Fruit fly (Drosophila melanogaster) whole organism, embryonic: ENCODE measurements around the gene Ucp4A.

Experiments
- Abd-B ChIP-seq: fragments of 200-800 bp; sonication (Bioruptor generic); optimal IDR thresholded peaks from 2 replicates; lab custom pipeline; 2018; ENCODE audit warnings: missing biosample characterization, mild to moderate bottlenecking, missing genetic modification characterization, moderate library complexity
- Awh ChIP-seq: fragments of 200-800 bp; sonication (Bioruptor generic); IDR thresholded peaks from 2 replicates; pipeline ENCODE4, ENCODE4 v1.3.6; 2022; ENCODE audit warnings: missing biosample characterization, missing genetic modification characterization
- C15 ChIP-seq: fragments of 200-800 bp; sonication (Bioruptor generic); IDR thresholded peaks from 3 replicates; pipeline ENCODE4 v1.3.6; 2022; ENCODE audit warnings: missing biosample characterization, missing genetic modification characterization
- CG10147 ChIP-seq: fragments of 200-800 bp; sonication (Bioruptor generic); optimal IDR thresholded peaks from 2 replicates; lab custom pipeline; 2019; ENCODE audit warnings: missing biosample characterization, mild to moderate bottlenecking, missing genetic modification characterization, moderate library complexity
- CG10366 ChIP-seq: fragments of 200-800 bp; sonication (Bioruptor generic); IDR thresholded peaks from 2 replicates; pipeline ENCODE4 v1.3.6; 2022; ENCODE audit warnings: missing biosample characterization, missing genetic modification characterization
- CG10565 ChIP-seq: fragments of 200-800 bp; sonication (Bioruptor generic); optimal IDR thresholded peaks from 3 replicates; lab custom pipeline; 2016; ENCODE audit warnings: missing biosample characterization, mild to moderate bottlenecking, missing genetic modification characterization
- CG11398 ChIP-seq: fragments of 200-800 bp; sonication (Bioruptor generic); optimal IDR thresholded peaks from 2 replicates; lab custom pipeline; 2016; ENCODE audit warnings: missing biosample characterization, missing genetic modification characterization
- CG14710 ChIP-seq: fragments of 200-800 bp; sonication (Bioruptor generic); optimal IDR thresholded peaks from 3 replicates; lab custom pipeline; 2019; ENCODE audit warnings: missing biosample characterization, mild to moderate bottlenecking, missing genetic modification characterization, moderate library complexity
- CG1529 ChIP-seq: fragments of 200-800 bp; sonication (Bioruptor generic); optimal IDR thresholded peaks from 3 replicates; lab custom pipeline; 2018; ENCODE audit warnings: missing biosample characterization, missing genetic modification characterization
- CG15601 ChIP-seq: fragments of 200-800 bp; sonication (Bioruptor generic); optimal IDR thresholded peaks from 3 replicates; lab custom pipeline; 2019; ENCODE audit warnings: missing biosample characterization, mild to moderate bottlenecking, missing genetic modification characterization, moderate library complexity
- CG2116 ChIP-seq: fragments of 200-800 bp; sonication (Bioruptor generic); optimal IDR thresholded peaks from 3 replicates; lab custom pipeline; 2018; ENCODE audit warnings: missing biosample characterization, mild to moderate bottlenecking, missing genetic modification characterization
- CG30403 ChIP-seq: fragments of 200-800 bp; sonication (Bioruptor generic); optimal IDR thresholded peaks from 3 replicates; lab custom pipeline; 2016; ENCODE audit warnings: missing biosample characterization, missing genetic modification characterization
- CG31441 ChIP-seq: fragments of 200-800 bp; sonication (Bioruptor generic); IDR thresholded peaks from 2 replicates; pipeline ENCODE4 v1.3.6; 2022; ENCODE audit warnings: missing biosample characterization, missing genetic modification characterization
- CG43689 ChIP-seq: fragments of 200-800 bp; sonication (Bioruptor generic); IDR thresholded peaks from 2 replicates; pipeline ENCODE4 v1.3.6; 2022; ENCODE audit warnings: missing biosample characterization, missing genetic modification characterization
- CG4424 ChIP-seq: fragments of 200-800 bp; sonication (Bioruptor generic); optimal IDR thresholded peaks from 3 replicates; lab custom pipeline; 2016; ENCODE audit warnings: missing biosample characterization, missing genetic modification characterization
- CG9727 ChIP-seq: fragments of 200-800 bp; sonication (Bioruptor generic); optimal IDR thresholded peaks from 3 replicates; lab custom pipeline; 2017; ENCODE audit warnings: missing biosample characterization, mild to moderate bottlenecking, missing genetic modification characterization
- CoRest ChIP-seq: fragments of 200-800 bp; sonication (Bioruptor generic); optimal IDR thresholded peaks from 3 replicates; lab custom pipeline; 2018; ENCODE audit warnings: missing biosample characterization, mild to moderate bottlenecking, missing genetic modification characterization, moderate library complexity
- CrebB ChIP-seq: fragments of 200-800 bp; sonication (Bioruptor generic); optimal IDR thresholded peaks from 3 replicates; lab custom pipeline; 2018; ENCODE audit warnings: missing biosample characterization, mild to moderate bottlenecking, missing genetic modification characterization
- Hr51 ChIP-seq, 2 experiments: fragments of 200-800 bp; sonication (Bioruptor generic); optimal IDR thresholded peaks; 2 replicates in 1 of 2; 3 replicates in 1 of 2; lab custom pipeline; 2016 to 2018; ENCODE audit warnings: missing biosample characterization in 2 of 2, missing genetic modification characterization in 2 of 2, mild to moderate bottlenecking in 1 of 2, moderate library complexity in 1 of 2
- Jarid2 ChIP-seq: fragments of 200-800 bp; sonication (Bioruptor generic); optimal IDR thresholded peaks from 3 replicates; lab custom pipeline; 2017; ENCODE audit warnings: mild to moderate bottlenecking, missing biosample characterization, missing genetic modification reagents, missing genetic modification characterization
- Max ChIP-seq: fragments of 200-800 bp; sonication (Bioruptor generic); optimal IDR thresholded peaks from 2 replicates; lab custom pipeline; 2016; ENCODE audit warnings: missing biosample characterization, mild to moderate bottlenecking, missing genetic modification characterization
- Sin3A ChIP-seq: fragments of >200 bp; optimal IDR thresholded peaks from 2 replicates; lab custom pipeline; 2018
- Spps ChIP-seq: fragments of 200-800 bp; sonication (Bioruptor generic); optimal IDR thresholded peaks from 2 replicates; lab custom pipeline; 2018; ENCODE audit warnings: missing biosample characterization, mild to moderate bottlenecking, missing genetic modification characterization
- Ssrp ChIP-seq: fragments of 200-800 bp; sonication (Bioruptor generic); optimal IDR thresholded peaks from 2 replicates; lab custom pipeline; 2018; ENCODE audit warnings: missing biosample characterization, mild to moderate bottlenecking, missing genetic modification characterization, moderate library complexity
- TFAM ChIP-seq: fragments of 200-800 bp; sonication (Bioruptor generic); optimal IDR thresholded peaks from 2 replicates; lab custom pipeline; 2017; ENCODE audit warnings: missing biosample characterization, missing genetic modification characterization, inconsistent platforms
- Tbp ChIP-seq: fragments of >200 bp; optimal IDR thresholded peaks from 2 replicates; lab custom pipeline; 2018; ENCODE audit warnings: missing biosample characterization, missing genetic modification characterization
- Xbp1 ChIP-seq: fragments of 200-800 bp; sonication (Bioruptor generic); optimal IDR thresholded peaks from 3 replicates; lab custom pipeline; 2016; ENCODE audit warnings: missing biosample characterization, mild to moderate bottlenecking, missing genetic modification characterization
- ap ChIP-seq: fragments of 200-800 bp; sonication (Bioruptor generic); IDR thresholded peaks from 2 replicates; pipeline ENCODE4 v1.3.6; 2022; ENCODE audit warnings: missing biosample characterization, missing genetic modification characterization
- ato ChIP-seq: fragments of 200-800 bp; sonication (Bioruptor generic); IDR thresholded peaks from 2 replicates; pipeline ENCODE4 v1.3.6; 2022; ENCODE audit warnings: missing biosample characterization, missing genetic modification characterization; ENCODE audit not compliant: partially characterized antibody
- az2 ChIP-seq: fragments of 200-800 bp; sonication (Bioruptor generic); optimal IDR thresholded peaks from 3 replicates; lab custom pipeline; 2016; ENCODE audit warnings: missing biosample characterization, missing genetic modification characterization
- bsh ChIP-seq, 2 experiments: fragments of 200-800 bp; sonication (Bioruptor generic); optimal IDR thresholded peaks; 2 replicates each; lab custom pipeline; 2017 to 2018; ENCODE audit warnings: mild to moderate bottlenecking in 2 of 2, missing biosample characterization in 2 of 2, missing genetic modification characterization in 2 of 2, moderate library complexity in 1 of 2
- cg ChIP-seq: fragments of 200-800 bp; sonication (Bioruptor generic); optimal IDR thresholded peaks from 3 replicates; lab custom pipeline; 2019; ENCODE audit warnings: missing biosample characterization, mild to moderate bottlenecking, missing genetic modification characterization, moderate library complexity
- croc ChIP-seq: fragments of 200-800 bp; sonication (Bioruptor generic); conservative IDR thresholded peaks from 3 replicates; pipeline ENCODE4 v1.3.6; 2022; ENCODE audit warnings: missing biosample characterization, missing genetic modification characterization
- dmrt11E ChIP-seq: fragments of 200-800 bp; sonication (Bioruptor generic); optimal IDR thresholded peaks from 3 replicates; lab custom pipeline; 2018; ENCODE audit warnings: missing biosample characterization, mild to moderate bottlenecking, missing genetic modification characterization, moderate library complexity
- fd102C ChIP-seq: fragments of 200-800 bp; sonication (Bioruptor generic); optimal IDR thresholded peaks from 2 replicates; lab custom pipeline; 2018; ENCODE audit warnings: missing biosample characterization, mild to moderate bottlenecking, missing genetic modification characterization, moderate library complexity
- gem ChIP-seq: fragments of 200-800 bp; sonication (Bioruptor generic); optimal IDR thresholded peaks from 2 replicates; lab custom pipeline; 2019; ENCODE audit warnings: missing biosample characterization, mild to moderate bottlenecking, missing genetic modification characterization, moderate library complexity
- grau ChIP-seq: fragments of 200-800 bp; optimal IDR thresholded peaks from 3 replicates; lab custom pipeline; 2019; ENCODE audit warnings: missing biosample characterization, mild to moderate bottlenecking, missing genetic modification characterization, moderate library complexity
- lov ChIP-seq, 2 experiments: fragments of 200-800 bp in 1 of 2; fragments of >200 bp in 1 of 2; sonication (Bioruptor generic) in 1 of 2; IDR thresholded peaks in 1 of 2; optimal IDR thresholded peaks in 1 of 2; 2 replicates in 1 of 2; 3 replicates in 1 of 2; pipeline versions ENCODE4 v1.3.6 to Lab custom; 2017 to 2022; ENCODE audit warnings: missing biosample characterization in 1 of 2, missing genetic modification characterization in 1 of 2
- mam ChIP-seq: fragments of 200-800 bp; sonication (Bioruptor generic); optimal IDR thresholded peaks from 3 replicates; lab custom pipeline; 2016; ENCODE audit warnings: missing biosample characterization, missing genetic modification characterization
- nerfin-1 ChIP-seq: fragments of 200-800 bp; sonication (Bioruptor generic); optimal IDR thresholded peaks from 3 replicates; lab custom pipeline; 2019; ENCODE audit warnings: missing biosample characterization, mild to moderate bottlenecking, missing genetic modification characterization, moderate library complexity
- nmo ChIP-seq: fragments of 200-800 bp; sonication (Bioruptor generic); optimal IDR thresholded peaks from 2 replicates; lab custom pipeline; 2018; ENCODE audit warnings: missing biosample characterization, mild to moderate bottlenecking, missing genetic modification characterization, moderate library complexity
- pan ChIP-seq, 4 experiments: fragments of >200 bp in 3 of 4; fragments of 200-800 bp in 1 of 4; sonication (Bioruptor generic) in 1 of 4; optimal IDR thresholded peaks in 3 of 4; IDR thresholded peaks in 1 of 4; 2 replicates each; pipeline versions ENCODE4 v1.3.6 to Lab custom; 2017 to 2022; ENCODE audit warnings: missing biosample characterization in 2 of 4, missing genetic modification characterization in 2 of 4, mixed read lengths in 1 of 4
- pros ChIP-seq: fragments of 200-800 bp; sonication (Bioruptor generic); optimal IDR thresholded peaks from 3 replicates; lab custom pipeline; 2019; ENCODE audit warnings: missing biosample characterization, mild to moderate bottlenecking, missing genetic modification characterization, moderate library complexity
- row ChIP-seq: fragments of 200-800 bp; sonication (Bioruptor generic); IDR thresholded peaks from 3 replicates; pipeline ENCODE4 v1.3.6; 2022; ENCODE audit warnings: missing biosample characterization, missing genetic modification characterization
- sens-2 ChIP-seq: fragments of 200-800 bp; sonication (Bioruptor generic); IDR thresholded peaks from 2 replicates; pipeline ENCODE4 v1.3.6; 2022; ENCODE audit warnings: missing biosample characterization, missing genetic modification characterization
- tx ChIP-seq: fragments of 200-800 bp; sonication (Bioruptor generic); optimal IDR thresholded peaks from 2 replicates; lab custom pipeline; 2016; ENCODE audit warnings: missing biosample characterization, missing genetic modification characterization
- unpg ChIP-seq: fragments of 200-800 bp; sonication (Bioruptor generic); optimal IDR thresholded peaks from 3 replicates; lab custom pipeline; 2018; ENCODE audit warnings: missing biosample characterization, mild to moderate bottlenecking, missing genetic modification characterization, moderate library complexity
- usp ChIP-seq: fragments of >200 bp; optimal IDR thresholded peaks from 2 replicates; lab custom pipeline; 2017; ENCODE audit warnings: missing biosample characterization, missing genetic modification characterization

Gene Ucp4A

dm6 chrX:17799070-17799802 is 45.5 kb upstream of the Ucp4A start (continued):
- peak; percentile 13 for TF ChIP-seq CG10147
- peak in 1 of 2 experiments; percentile 67 for TF ChIP-seq bsh (GFP tag; optimal IDR thresholded peaks at IDR 0.05; lab: Kevin White, UChicago)
- TF ChIP-seq Jarid2, result no peak
- TF ChIP-seq CG30403 (GFP tag; lab: Kevin White, UChicago), result peak; percentile 16
- TF ChIP-seq Spps, result peak; percentile 4
- no peak for TF ChIP-seq TFAM (GFP tag; lab: Kevin White, UChicago)
- TF ChIP-seq CoRest (tag; lab: Kevin White, UChicago), result peak; percentile 49
- peak; percentile 52 for TF ChIP-seq grau
- TF ChIP-seq CG11398 (GFP tag; lab: Kevin White, UChicago), result no peak
- TF ChIP-seq CG14710 (tag; lab: Kevin White, UChicago), result peak; percentile 41
- TF ChIP-seq Abd-B, result peak; percentile 39
- TF ChIP-seq usp, result no peak
- TF ChIP-seq nerfin-1, result peak; percentile 46
- TF ChIP-seq C15 (GFP tag; lab: Robert Waterston, UW), result no peak
- TF ChIP-seq CrebB (tag; lab: Kevin White, UChicago), result no peak
- peak; percentile 31 for TF ChIP-seq CG15601 (tag; lab: Kevin White, UChicago)
- no peak for TF ChIP-seq CG10565 (GFP tag; lab: Kevin White, UChicago)
- no peak for TF ChIP-seq sens-2
- TF ChIP-seq Ssrp, result peak; percentile 24
- no peak for TF ChIP-seq Max (GFP tag; lab: Kevin White, UChicago)
- TF ChIP-seq CG31441, result peak; percentile 50
- TF ChIP-seq Xbp1 (GFP tag; lab: Kevin White, UChicago), result peak; percentile 15
- peak; percentile 27 for TF ChIP-seq az2 (GFP tag; lab: Kevin White, UChicago)
- TF ChIP-seq mam, result no peak
- peak in 1 of 2 experiments; percentile 39 for TF ChIP-seq Hr51 (GFP tag; optimal IDR thresholded peaks at IDR 0.05; lab: Kevin White, UChicago)
- peak; percentile 67 for TF ChIP-seq pros
- no peak for TF ChIP-seq CG1529
- peak; percentile 60 for TF ChIP-seq nmo (GFP tag; lab: Kevin White, UChicago)
- TF ChIP-seq Sin3A (lab: Kevin White, UChicago), result no peak
- peak; percentile 19; the same call in 1 of the 3 replicates for TF ChIP-seq croc (GFP tag; lab: Robert Waterston, UW)
- no peak for TF ChIP-seq Tbp (GFP tag; lab: Kevin White, UChicago)
- TF ChIP-seq gem (tag; lab: Kevin White, UChicago), result peak; percentile 70
- peak; percentile 26 for TF ChIP-seq CG4424 (GFP tag; lab: Kevin White, UChicago)
- TF ChIP-seq CG10366 (GFP tag; lab: Robert Waterston, UW), result 0 out of 2 replicates have a peak, but pooled peaks have one; percentile 10
- TF ChIP-seq ap, result no peak
- TF ChIP-seq ato (GFP tag; lab: Robert Waterston, UW), result no peak
- TF ChIP-seq CG43689 (GFP tag; lab: Robert Waterston, UW), result no peak
- TF ChIP-seq unpg (GFP tag; lab: Kevin White, UChicago), result peak; percentile 44
- no peak for TF ChIP-seq Awh (GFP tag; lab: Robert Waterston, UW)
- no peak for TF ChIP-seq pan (optimal IDR thresholded peaks at IDR 0.05; lab: Kevin White, UChicago)
- TF ChIP-seq pan (GFP tag; optimal IDR thresholded peaks at IDR 0.05 in 1 of 2, IDR thresholded peaks at IDR 0.05 in 1 of 2), result peak in 1 of 2 experiments; percentile 34
- TF ChIP-seq CG2116 (GFP tag; lab: Kevin White, UChicago), result no peak
- no peak for TF ChIP-seq lov (optimal IDR thresholded peaks at IDR 0.05; lab: Kevin White, UChicago)
- no peak for TF ChIP-seq lov (GFP tag; IDR thresholded peaks at IDR 0.05; lab: Robert Waterston, UW)
- TF ChIP-seq cg, result peak; percentile 44
- TF ChIP-seq row (GFP tag; lab: Robert Waterston, UW), result peak; percentile 71
- peak; percentile 65 for TF ChIP-seq dmrt11E
- no peak for TF ChIP-seq fd102C (GFP tag; lab: Kevin White, UChicago)
- no peak for TF ChIP-seq tx
- TF ChIP-seq CG9727, result peak; percentile 47
